Worm (Caenorhabditis elegans): Measurements from ENCODE around the gene Y38H6C.23.

DNA sequence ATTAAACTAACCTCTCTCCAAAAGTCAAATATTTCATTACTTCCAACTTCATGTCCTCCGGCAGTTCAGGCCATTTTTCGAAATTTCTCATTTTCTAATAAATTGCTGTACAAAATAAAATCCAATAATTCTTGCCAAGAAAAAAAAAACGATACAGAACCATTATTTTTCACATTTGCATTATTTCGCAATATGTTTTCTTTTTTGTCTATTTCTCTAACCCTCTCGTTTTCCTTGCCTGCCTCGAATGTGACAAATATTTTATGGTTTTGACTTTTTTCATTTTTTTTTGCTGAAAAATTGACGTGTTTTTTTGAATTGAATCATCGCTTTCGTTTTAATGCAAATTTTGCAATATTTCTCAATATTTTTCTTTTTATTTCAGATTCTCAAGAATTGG is 33.9 kb downstream of the Y38H6C.23 start, which contains the start of the genes Y38H6C.9 and fbxa-150:
- TF ChIP-seq W03F9.2 (tag; optimal IDR thresholded peaks at IDR 0.05) (no peak), him-1 (tag; optimal IDR thresholded peaks at IDR 0.05) (no peak)

All from whole organism, L4/young adult.